Worm (Caenorhabditis elegans) whole organism, early embryonic: Measurements from ENCODE around the gene F43E2.1.

Experiments used
- B0310.2 ChIP-seq: sonication (generic microtip); optimal IDR thresholded peaks from 2 replicates; lab custom pipeline; 2016; ENCODE audit warnings: mild to moderate bottlenecking, missing genetic modification characterization, missing compliant biosample characterization
- ama-1 ChIP-seq: fragments of 150-350 bp; optimal IDR thresholded peaks from 2 replicates; lab custom pipeline; 2014
- ets-7 ChIP-seq: sonication (generic microtip); optimal IDR thresholded peaks from 2 replicates; lab custom pipeline; 2016; ENCODE audit warnings: missing genotype, missing genetic modification characterization, missing compliant biosample characterization
- pes-1 ChIP-seq: fragments of 200-800 bp; sonication (Bioruptor generic); IDR thresholded peaks from 2 replicates; pipeline ENCODE4 v1.3.6; 2022; ENCODE audit warnings: missing genetic modification reagents, missing genetic modification characterization, missing compliant biosample characterization
- scrt-1 ChIP-seq: fragments of 200-800 bp; sonication (Bioruptor generic); IDR thresholded peaks from 2 replicates; pipeline ENCODE4 v1.3.6; 2022; ENCODE audit warnings: missing genetic modification characterization, missing compliant biosample characterization

DNA sequence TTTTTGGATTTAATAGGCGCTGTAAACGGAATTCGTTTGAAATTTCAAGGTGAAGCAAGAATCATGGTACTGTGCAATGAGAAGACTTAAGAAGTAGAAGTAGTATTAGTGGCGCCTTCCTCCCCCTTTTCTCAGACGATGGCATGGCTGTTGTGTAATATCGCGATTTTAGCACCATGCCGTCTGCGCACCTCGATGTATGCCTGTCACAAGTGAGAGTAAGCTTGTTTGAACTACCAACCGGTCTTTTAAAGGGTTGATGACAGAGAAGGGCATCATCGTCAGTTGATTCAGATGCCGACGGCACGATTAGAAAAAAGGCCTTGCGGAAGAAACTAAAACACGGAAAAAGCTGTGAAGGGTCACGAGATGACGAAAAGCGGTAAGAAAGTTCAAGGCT, 28.9 kb downstream of the F43E2.1 start:
- TF ChIP-seq B0310.2 (tag; lab: Kevin White, UChicago) (no peak), ets-7 (tag; lab: Kevin White, UChicago) (no peak), pes-1 (GFP tag; lab: Robert Waterston, UW) (no peak), scrt-1 (GFP tag; lab: Robert Waterston, UW) (no peak), ama-1 (lab: Kevin White, UChicago) (no peak)
